Worm (Caenorhabditis elegans) whole organism, L2 larva: ENCODE measurements around the gene C17F4.11.

ENCODE experiments used
- aly-2 ChIP-seq: fragments of 150-350 bp; optimal IDR thresholded peaks from 2 replicates; lab custom pipeline; 2014; ENCODE audit warnings: missing biosample characterization, missing genetic modification characterization
- sem-4 ChIP-seq: fragments of 150-350 bp; optimal IDR thresholded peaks from 2 replicates; lab custom pipeline; 2014; ENCODE audit warnings: missing biosample characterization, missing genetic modification reagents, missing genetic modification characterization
- skn-1 ChIP-seq: sonication (generic microtip); optimal IDR thresholded peaks from 2 replicates; lab custom pipeline; 2017; ENCODE audit warnings: missing biosample characterization, missing genetic modification characterization
- unc-62 ChIP-seq: fragments of 150-350 bp; optimal IDR thresholded peaks from 2 replicates; lab custom pipeline; 2014; ENCODE audit warnings: missing biosample characterization, missing genetic modification reagents, missing genetic modification characterization

DNA sequence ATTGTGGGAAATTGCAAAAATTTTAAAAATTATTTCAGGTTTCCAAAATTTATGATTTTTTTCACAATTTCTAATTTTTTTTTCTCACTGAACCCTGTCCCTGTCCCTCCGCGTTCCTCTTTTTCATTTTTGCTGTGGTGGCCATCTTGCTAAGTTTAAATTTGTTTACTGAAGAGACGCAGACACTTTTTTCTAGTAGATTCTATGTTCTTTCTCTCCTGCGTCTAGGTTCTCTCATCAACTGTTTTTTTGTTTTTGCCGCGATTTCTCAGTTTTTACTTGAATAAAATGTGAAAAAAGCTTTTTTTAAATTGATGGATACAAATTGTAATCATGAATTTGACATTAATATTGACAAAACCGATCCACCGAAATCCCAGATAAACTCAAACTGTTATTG is 28.0 kb upstream of the C17F4.11 start, which contains the start of gene ZC239.6:
- no peak for TF ChIP-seq unc-62 (GFP tag; lab: Kevin White, UChicago)
- TF ChIP-seq aly-2 (tag; lab: Kevin White, UChicago) = no peak
- TF ChIP-seq sem-4 = no peak
- TF ChIP-seq skn-1 (tag; lab: Kevin White, UChicago) = no peak
